Fruit fly (Drosophila melanogaster) whole organism, wandering third instar larva: ENCODE measurements around the gene CG44261.
A peak's percentile ranks its signal among the peaks of the same experiment; 100 is the strongest.

Source experiments
- Dfd ChIP-seq: fragments of >200 bp; optimal IDR thresholded peaks from 2 replicates; lab custom pipeline; 2017; ENCODE audit warnings: missing biosample characterization, missing genetic modification characterization
- Hnf4 ChIP-seq: fragments of 200-800 bp; sonication (Bioruptor generic); optimal IDR thresholded peaks from 2 replicates; lab custom pipeline; 2016; ENCODE audit warnings: missing biosample characterization, mild to moderate bottlenecking, missing genetic modification characterization
- dl ChIP-seq, 2 experiments: fragments of 175-275, 200-275 bp in 1 of 2; fragments of 200-275 bp in 1 of 2; sonication (Bioruptor generic); optimal IDR thresholded peaks; lab custom pipeline; 2018; ENCODE audit warnings: mild to moderate bottlenecking in 2 of 2, missing biosample characterization in 2 of 2, missing genetic modification characterization in 2 of 2, moderate library complexity in 2 of 2; ENCODE audit not compliant: partially characterized antibody in 2 of 2, insufficient read depth in 1 of 2
- h ChIP-seq: fragments of 200-800 bp; sonication (Bioruptor generic); optimal IDR thresholded peaks from 3 replicates; lab custom pipeline; 2016; ENCODE audit warnings: missing biosample characterization, mild to moderate bottlenecking, missing genetic modification characterization
- psq ChIP-seq: fragments of 200-800 bp; sonication (Bioruptor generic); optimal IDR thresholded peaks from 3 replicates; lab custom pipeline; 2017; ENCODE audit warnings: missing biosample characterization, mild to moderate bottlenecking, missing genetic modification characterization, moderate library complexity

- TF ChIP-seq h (GFP tag; lab: Kevin White, UChicago) (peak; percentile 89), psq (peak; percentile 84), Hnf4 (peak; percentile 76), Dfd (no peak), dl (GFP tag; optimal IDR thresholded peaks at IDR 0.05; lab: Kevin White, UChicago; ENCODE audit: insufficient read depth in 1 of 2, partially characterized antibody in 2 of 2) (no peak)
These were observed 21.0 kb upstream of the CG44261 start for dm6 chr3R:9428988-9429387.
